Worm (Caenorhabditis elegans) whole organism, L4/young adult: Measurements from ENCODE around the gene nas-7.

Experiments
- W03F9.2 ChIP-seq: fragments of 150-350 bp; optimal IDR thresholded peaks from 2 replicates; lab custom pipeline; 2014; ENCODE audit warnings: missing biosample characterization, missing genetic modification characterization
- dao-5 ChIP-seq: sonication (generic microtip); optimal IDR thresholded peaks from 2 replicates; lab custom pipeline; 2016; ENCODE audit warnings: missing genotype, missing genetic modification characterization, moderate library complexity, missing compliant biosample characterization

DNA sequence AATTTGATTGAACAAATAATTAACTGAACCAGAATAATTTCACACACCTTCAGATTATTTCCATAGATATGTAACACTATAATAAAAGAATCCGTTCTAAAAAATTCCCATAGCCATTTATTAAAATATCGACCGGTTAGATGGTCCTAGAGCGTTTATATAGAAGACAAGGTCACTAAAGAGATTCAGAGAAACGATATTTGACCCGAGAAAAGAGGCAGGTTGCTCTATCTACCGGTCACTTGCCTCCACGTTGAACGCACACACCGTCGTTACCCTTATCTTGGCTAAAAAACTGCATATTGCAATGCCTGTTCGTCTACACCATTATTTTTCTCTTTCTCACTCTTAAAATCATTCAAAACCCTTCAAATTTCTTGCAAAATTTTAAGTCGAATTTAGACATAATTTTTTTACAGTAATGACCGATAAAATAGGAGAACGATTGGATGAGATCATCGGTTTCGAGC is 21.3 kb downstream of the nas-7 start, which contains the start of gene C07D10.5:
- TF ChIP-seq dao-5 (tag; lab: Kevin White, UChicago) (no peak), W03F9.2 (tag; lab: Kevin White, UChicago) (no peak)
